Worm (Caenorhabditis elegans): ENCODE measurements around the gene T05A12.3.

T05A12.3 gene

DNA sequence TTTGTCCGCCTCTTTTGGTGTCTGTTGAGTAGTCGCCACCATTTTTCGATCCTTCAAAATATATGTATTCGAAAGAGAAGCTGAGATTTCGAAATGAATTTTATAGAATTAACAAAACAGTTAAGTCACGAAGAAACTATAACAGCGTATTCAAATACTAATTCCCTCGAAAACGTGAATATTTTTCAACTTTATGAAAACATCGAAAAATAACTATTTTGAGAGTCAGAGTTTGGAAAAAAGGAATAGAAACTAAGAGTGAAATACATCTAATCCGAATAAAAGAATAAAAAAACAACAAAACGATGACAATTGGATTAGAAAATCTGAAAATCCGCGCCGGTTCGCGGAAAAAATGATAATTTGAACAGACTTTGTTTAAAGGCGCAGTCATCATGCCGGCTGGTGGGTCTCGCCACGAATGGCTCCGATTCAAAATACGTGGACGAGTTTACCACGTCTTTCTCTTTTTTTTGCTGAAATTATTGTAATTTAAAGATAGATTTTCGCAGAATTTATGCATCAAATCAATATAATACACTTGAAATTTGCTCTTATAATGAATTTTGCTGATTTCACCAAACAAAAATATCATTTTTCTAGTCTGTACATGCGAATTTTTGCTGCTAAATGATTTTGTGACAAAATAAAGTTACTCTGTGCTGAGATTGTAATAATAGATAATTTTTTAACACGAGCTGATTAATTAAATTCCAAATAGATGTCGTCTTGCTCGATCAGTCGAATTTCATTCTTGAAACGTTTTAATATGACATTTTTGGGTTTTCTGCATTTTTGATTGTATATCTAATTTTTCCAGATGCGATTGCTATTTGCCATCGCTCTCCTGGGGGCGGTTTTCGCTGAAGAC is 22.6 kb upstream of the T05A12.3 start, which contains the start of the genes rpn-1 and ribo-1 (continued):
- TF ChIP-seq nhr-11 (tag; optimal IDR thresholded peaks at IDR 0.05): no peak
- no peak for TF ChIP-seq ceh-9 (tag; optimal IDR thresholded peaks at IDR 0.05)
- TF ChIP-seq snpc-4 (tag; optimal IDR thresholded peaks at IDR 0.05): peak; percentile 17
- TF ChIP-seq R02D3.7 (tag; optimal IDR thresholded peaks at IDR 0.05): no peak
- TF ChIP-seq nfya-1 (tag; optimal IDR thresholded peaks at IDR 0.05; ENCODE audit: insufficient read depth): peak; percentile 68
- TF ChIP-seq nhr-25 (tag; optimal IDR thresholded peaks at IDR 0.05): no peak
- TF ChIP-seq mdl-1 (tag; optimal IDR thresholded peaks at IDR 0.05): no peak
- TF ChIP-seq ztf-4 (tag; optimal IDR thresholded peaks at IDR 0.05): no peak

- TF ChIP-seq egl-27 (tag; optimal IDR thresholded peaks at IDR 0.05) (no peak), elt-3 (tag; optimal IDR thresholded peaks at IDR 0.05) (no peak), nhr-12 (tag; optimal IDR thresholded peaks at IDR 0.05) (no peak), nhr-43 (tag; optimal IDR thresholded peaks at IDR 0.05; ENCODE audit: poor library complexity, severe bottlenecking) (no peak), R02D3.7 (tag; optimal IDR thresholded peaks at IDR 0.05) (no peak), jun-1 (tag; optimal IDR thresholded peaks at IDR 0.05) (no peak), snpc-4 (tag; optimal IDR thresholded peaks at IDR 0.05) (no peak), aly-2 (tag; optimal IDR thresholded peaks at IDR 0.05) (no peak), lin-15B (tag; optimal IDR thresholded peaks at IDR 0.05) (no peak), nfya-1 (tag; optimal IDR thresholded peaks at IDR 0.05; ENCODE audit: insufficient read depth) (no peak), unc-39 (tag; optimal IDR thresholded peaks at IDR 0.05) (no peak)
Observed at ce11 chrIV:6907487-6907886, 20.0 kb upstream of the T05A12.3 start.

ce11 chrIV:6905947-6906489 is 18.6 kb upstream of the T05A12.3 start, which contains the start of the genes T22D1.17 and T22D1.8:
Gene T22D1.17, plus strand, starts transcription at chrIV:6905997.
Gene T22D1.8, minus strand, starts transcription at chrIV:6906348.
- TF ChIP-seq ceh-28 (tag; optimal IDR thresholded peaks at IDR 0.05) (peak; percentile 11), ceh-82 (tag; optimal IDR thresholded peaks at IDR 0.05) (no peak), aly-2 (tag; optimal IDR thresholded peaks at IDR 0.05) (peak; percentile 48), sea-2 (GFP tag; optimal IDR thresholded peaks at IDR 0.05) (no peak), snpc-4 (tag; optimal IDR thresholded peaks at IDR 0.05) (no peak)

DNA sequence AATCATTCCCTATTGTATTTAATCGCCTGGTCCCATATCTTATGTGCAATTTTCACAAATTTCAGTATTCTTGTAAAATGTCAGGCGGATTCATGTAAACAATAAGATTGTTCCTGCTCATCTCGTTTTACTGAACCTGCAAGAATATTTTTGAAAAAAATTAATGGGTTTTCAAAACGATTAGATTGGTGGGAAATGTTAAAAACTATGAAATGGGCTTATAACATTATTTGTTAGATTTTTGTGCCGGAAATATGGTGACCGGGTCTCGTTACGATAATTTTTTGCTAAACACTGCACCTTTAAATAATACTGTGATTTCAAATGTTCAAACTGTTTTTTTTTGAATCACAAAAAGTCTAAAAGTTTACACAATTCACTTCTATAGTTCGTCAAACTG is 18.0 kb upstream of the T05A12.3 start:
- TF ChIP-seq fkh-10 (GFP tag; optimal IDR thresholded peaks at IDR 0.05) (no peak), ama-1 (optimal IDR thresholded peaks at IDR 0.05) (no peak), ztf-4 (tag; optimal IDR thresholded peaks at IDR 0.05) (no peak), ceh-28 (tag; optimal IDR thresholded peaks at IDR 0.05) (no peak), ceh-16 (tag; optimal IDR thresholded peaks at IDR 0.05) (no peak), unc-62 (GFP tag; optimal IDR thresholded peaks at IDR 0.05) (no peak), nhr-67 (tag; optimal IDR thresholded peaks at IDR 0.05) (no peak), mdl-1 (tag; optimal IDR thresholded peaks at IDR 0.05) (no peak), nhr-12 (tag; optimal IDR thresholded peaks at IDR 0.05) (no peak), mml-1 (tag; optimal IDR thresholded peaks at IDR 0.05) (no peak), pha-4 (tag; optimal IDR thresholded peaks at IDR 0.05) (no peak), ceh-82 (tag; optimal IDR thresholded peaks at IDR 0.05) (no peak), nhr-237 (tag; optimal IDR thresholded peaks at IDR 0.05) (no peak), ceh-9 (tag; optimal IDR thresholded peaks at IDR 0.05) (no peak)

- TF ChIP-seq nhr-28 (tag; optimal IDR thresholded peaks at IDR 0.05) (no peak), tbx-2 (tag; optimal IDR thresholded peaks at IDR 0.05) (no peak), sea-2 (GFP tag; optimal IDR thresholded peaks at IDR 0.05) (no peak), egl-5 (tag; optimal IDR thresholded peaks at IDR 0.05) (no peak), unc-39 (tag; optimal IDR thresholded peaks at IDR 0.05) (no peak), skn-1 (tag; optimal IDR thresholded peaks at IDR 0.05) (no peak), nhr-67 (tag; optimal IDR thresholded peaks at IDR 0.05) (no peak), nhr-11 (tag; optimal IDR thresholded peaks at IDR 0.05) (no peak), lin-15B (tag; optimal IDR thresholded peaks at IDR 0.05) (no peak), nhr-76 (tag; optimal IDR thresholded peaks at IDR 0.05) (no peak), daf-12 (tag; optimal IDR thresholded peaks at IDR 0.05) (no peak), eor-1 (tag; optimal IDR thresholded peaks at IDR 0.05) (no peak), pha-4 (tag; optimal IDR thresholded peaks at IDR 0.05) (no peak), ztf-11 (tag; optimal IDR thresholded peaks at IDR 0.05) (no peak), elt-3 (tag; optimal IDR thresholded peaks at IDR 0.05) (no peak), hmg-11 (tag; optimal IDR thresholded peaks at IDR 0.05) (no peak)
Observed at ce11 chrIV:6904606-6905005, 17.2 kb upstream of the T05A12.3 start.

Measured in whole organism, L3 larva.